Worm (Caenorhabditis elegans) whole organism, midembryonic: ENCODE measurements around the gene nas-29.

ENCODE experiments used
- T22C8.4 ChIP-seq: fragments of 200-800 bp; sonication (Bioruptor generic); IDR thresholded peaks from 2 replicates; pipeline ENCODE4 v1.3.6; 2022; ENCODE audit warnings: missing genetic modification characterization, missing compliant biosample characterization
- cog-1 ChIP-seq: sonication (generic microtip); optimal IDR thresholded peaks from 2 replicates; lab custom pipeline; 2016; ENCODE audit warnings: missing genetic modification characterization, missing compliant biosample characterization
- flt-1 ChIP-seq: fragments of 200-800 bp; sonication (Bioruptor generic); IDR thresholded peaks from 2 replicates; pipeline ENCODE4 v1.3.6; 2022; ENCODE audit warnings: missing genetic modification characterization, missing compliant biosample characterization
- klf-2 ChIP-seq: fragments of 200-800 bp; sonication (Bioruptor generic); conservative IDR thresholded peaks from 2 replicates; pipeline ENCODE4 v1.3.6; 2022; ENCODE audit warnings: missing genetic modification reagents, missing genetic modification characterization, missing compliant biosample characterization
- med-1 ChIP-seq: sonication (generic microtip); optimal IDR thresholded peaks from 2 replicates; lab custom pipeline; 2017; ENCODE audit warnings: missing genetic modification characterization, mild to moderate bottlenecking, missing compliant biosample characterization, antibody characterized with exemption, missing genetic modification reagents; ENCODE audit not compliant: insufficient read depth
- ref-1 ChIP-seq: fragments of 200-800 bp; sonication (Bioruptor generic); conservative IDR thresholded peaks from 2 replicates; pipeline ENCODE4 v1.3.6; 2022; ENCODE audit warnings: missing genetic modification reagents, missing genetic modification characterization, missing compliant biosample characterization
- tab-1 ChIP-seq: fragments of 200-800 bp; sonication (Bioruptor generic); IDR thresholded peaks from 2 replicates; pipeline ENCODE4 v1.3.6; 2022; ENCODE audit warnings: missing genetic modification characterization, missing compliant biosample characterization
- ztf-23 ChIP-seq: fragments of 200-800 bp; sonication (Bioruptor generic); IDR thresholded peaks from 2 replicates; pipeline ENCODE4 v1.3.6; 2022; ENCODE audit warnings: missing genetic modification reagents, missing genetic modification characterization, missing compliant biosample characterization
- ztf-29 ChIP-seq: fragments of 200-800 bp; sonication (Bioruptor generic); IDR thresholded peaks from 2 replicates; pipeline ENCODE4 v1.3.6; 2022; ENCODE audit warnings: missing genetic modification reagents, missing genetic modification characterization, missing compliant biosample characterization

- no peak for TF ChIP-seq klf-2 (GFP tag; lab: Robert Waterston, UW)
- no peak for TF ChIP-seq med-1 (GFP tag; lab: Kevin White, UChicago)
- TF ChIP-seq ztf-29 (GFP tag; lab: Robert Waterston, UW) = no peak
- TF ChIP-seq ztf-23 (GFP tag; lab: Robert Waterston, UW) = no peak
- TF ChIP-seq T22C8.4 (GFP tag; lab: Robert Waterston, UW) = no peak
- TF ChIP-seq ref-1 (GFP tag; lab: Robert Waterston, UW) = no peak
- no peak for TF ChIP-seq flt-1 (GFP tag; lab: Robert Waterston, UW)
- no peak for TF ChIP-seq cog-1 (tag; lab: Kevin White, UChicago)
- no peak for TF ChIP-seq tab-1 (GFP tag; lab: Robert Waterston, UW)
Measured at ce11 chrII:5154540-5154939, 12.7 kb upstream of the nas-29 start, which contains the start of gene srb-12.
